Fruit fly (Drosophila melanogaster) whole organism, wandering third instar larva: ENCODE results near the gene CG18764.

Experiments
- CG32264 ChIP-seq: fragments of 200-800 bp; sonication (Bioruptor generic); optimal IDR thresholded peaks from 2 replicates; lab custom pipeline; 2016; ENCODE audit warnings: missing biosample characterization, missing genetic modification characterization
- CG9705 ChIP-seq: fragments of 200-800 bp; sonication (Bioruptor generic); optimal IDR thresholded peaks from 2 replicates; lab custom pipeline; 2018; ENCODE audit warnings: missing biosample characterization, mild to moderate bottlenecking, missing genetic modification characterization
- CrebA ChIP-seq: fragments of 200-800 bp; sonication (Bioruptor generic); optimal IDR thresholded peaks from 2 replicates; lab custom pipeline; 2016; ENCODE audit warnings: missing biosample characterization, mild to moderate bottlenecking, missing genetic modification characterization, borderline replicate concordance
- Dfd ChIP-seq: fragments of >200 bp; optimal IDR thresholded peaks from 2 replicates; lab custom pipeline; 2017; ENCODE audit warnings: missing biosample characterization, missing genetic modification characterization
- Dif ChIP-seq: fragments of 200-275, 200-300 bp; sonication (Bioruptor generic); optimal IDR thresholded peaks from 2 replicates; lab custom pipeline; 2018; ENCODE audit warnings: missing biosample characterization, missing genetic modification characterization; ENCODE audit not compliant: partially characterized antibody
- GATAd ChIP-seq: sonication (Bioruptor generic); optimal IDR thresholded peaks from 2 replicates; lab custom pipeline; 2016; ENCODE audit warnings: missing biosample characterization, missing genetic modification characterization
- HLH106 ChIP-seq: fragments of 200-800 bp; optimal IDR thresholded peaks from 3 replicates; lab custom pipeline; 2019; ENCODE audit warnings: missing biosample characterization, mild to moderate bottlenecking, missing genetic modification characterization, moderate library complexity
- Hnf4 ChIP-seq: fragments of 200-800 bp; sonication (Bioruptor generic); optimal IDR thresholded peaks from 2 replicates; lab custom pipeline; 2016; ENCODE audit warnings: missing biosample characterization, mild to moderate bottlenecking, missing genetic modification characterization
- Hr78 ChIP-seq: fragments of >200 bp; optimal IDR thresholded peaks from 2 replicates; lab custom pipeline; 2017; ENCODE audit warnings: missing biosample characterization, missing genetic modification characterization
- Hr83 ChIP-seq: fragments of 200-300 bp; sonication (Bioruptor generic); optimal IDR thresholded peaks from 2 replicates; lab custom pipeline; 2016; ENCODE audit warnings: missing biosample characterization, mild to moderate bottlenecking, missing genetic modification characterization, moderate library complexity; ENCODE audit not compliant: poor library complexity, severe bottlenecking
- Jra ChIP-seq: sonication (Bioruptor generic); optimal IDR thresholded peaks from 2 replicates; lab custom pipeline; 2016; ENCODE audit warnings: missing biosample characterization, missing genetic modification characterization
- Mio ChIP-seq: sonication (Bioruptor generic); optimal IDR thresholded peaks from 2 replicates; lab custom pipeline; 2016; ENCODE audit warnings: missing biosample characterization, missing genetic modification characterization
- Myc ChIP-seq: fragments of >200 bp; optimal IDR thresholded peaks from 2 replicates; lab custom pipeline; 2017
- N ChIP-seq: fragments of >200 bp; optimal IDR thresholded peaks from 2 replicates; lab custom pipeline; 2018; ENCODE audit warnings: missing biosample characterization, missing external identifiers, missing genetic modification characterization
- OdsH ChIP-seq: fragments of 200-800 bp; sonication (Bioruptor generic); optimal IDR thresholded peaks from 2 replicates; lab custom pipeline; 2016; ENCODE audit warnings: missing biosample characterization, mild to moderate bottlenecking, missing genetic modification characterization
- Rel ChIP-seq, 2 experiments: fragments of 200-800 bp; sonication (Bioruptor generic) in 1 of 2; optimal IDR thresholded peaks; 2 replicates in 1 of 2; 3 replicates in 1 of 2; lab custom pipeline; 2016 to 2019; ENCODE audit warnings: mild to moderate bottlenecking in 2 of 2, missing biosample characterization in 2 of 2, missing genetic modification characterization in 2 of 2, moderate library complexity in 1 of 2
- Sp1 ChIP-seq: fragments of 200-800 bp; sonication (Bioruptor generic); optimal IDR thresholded peaks from 3 replicates; lab custom pipeline; 2019; ENCODE audit warnings: missing biosample characterization, mild to moderate bottlenecking, missing genetic modification characterization, moderate library complexity
- Vsx2 ChIP-seq: fragments of 200-300, 225-300 bp; sonication (Bioruptor generic); optimal IDR thresholded peaks from 2 replicates; lab custom pipeline; 2018; ENCODE audit warnings: missing biosample characterization, missing genetic modification characterization; ENCODE audit not compliant: partially characterized antibody
- br ChIP-seq: fragments of 200-800 bp; sonication (Bioruptor generic); optimal IDR thresholded peaks from 2 replicates; lab custom pipeline; 2016; ENCODE audit warnings: missing biosample characterization, missing genetic modification characterization
- brk ChIP-seq: fragments of 200-800 bp; sonication (Bioruptor generic); optimal IDR thresholded peaks from 2 replicates; lab custom pipeline; 2016; ENCODE audit warnings: missing biosample characterization, mild to moderate bottlenecking, missing genetic modification characterization
- dl ChIP-seq, 2 experiments: fragments of 175-275, 200-275 bp in 1 of 2; fragments of 200-275 bp in 1 of 2; sonication (Bioruptor generic); optimal IDR thresholded peaks; lab custom pipeline; 2018; ENCODE audit warnings: mild to moderate bottlenecking in 2 of 2, missing biosample characterization in 2 of 2, missing genetic modification characterization in 2 of 2, moderate library complexity in 2 of 2; ENCODE audit not compliant: partially characterized antibody in 2 of 2, insufficient read depth in 1 of 2
- dmrt93B ChIP-seq: fragments of 200-800 bp; sonication (Bioruptor generic); optimal IDR thresholded peaks from 2 replicates; lab custom pipeline; 2018; ENCODE audit warnings: missing biosample characterization, mild to moderate bottlenecking, missing genetic modification characterization
- dsf ChIP-seq: sonication (Bioruptor generic); optimal IDR thresholded peaks from 2 replicates; lab custom pipeline; 2016; ENCODE audit warnings: missing biosample characterization, missing genetic modification characterization, borderline replicate concordance
- ey ChIP-seq: fragments of 200-800 bp; sonication (Bioruptor generic); optimal IDR thresholded peaks from 2 replicates; lab custom pipeline; 2016; ENCODE audit warnings: missing biosample characterization, missing genetic modification characterization
- foxo ChIP-seq, 2 experiments: fragments of 200-800 bp; sonication (Bioruptor generic); optimal IDR thresholded peaks; 2 replicates in 1 of 2; 3 replicates in 1 of 2; lab custom pipeline; 2016 to 2017; ENCODE audit warnings: missing biosample characterization in 2 of 2, missing genetic modification characterization in 2 of 2
- fru ChIP-seq: fragments of 200-800 bp; sonication (Bioruptor generic); optimal IDR thresholded peaks from 3 replicates; lab custom pipeline; 2016; ENCODE audit warnings: missing biosample characterization, mild to moderate bottlenecking, missing genetic modification characterization
- h ChIP-seq: fragments of 200-800 bp; sonication (Bioruptor generic); optimal IDR thresholded peaks from 3 replicates; lab custom pipeline; 2016; ENCODE audit warnings: missing biosample characterization, mild to moderate bottlenecking, missing genetic modification characterization
- jim ChIP-seq: fragments of 175-275, 200-325 bp; sonication (Bioruptor generic); optimal IDR thresholded peaks from 2 replicates; lab custom pipeline; 2016; ENCODE audit warnings: missing biosample characterization, mild to moderate bottlenecking, missing genetic modification characterization
- lola ChIP-seq: fragments of >200 bp; optimal IDR thresholded peaks from 2 replicates; lab custom pipeline; 2017; ENCODE audit warnings: missing biosample characterization, missing genetic modification characterization
- pan ChIP-seq: fragments of >200 bp; optimal IDR thresholded peaks from 2 replicates; lab custom pipeline; 2017
- psq ChIP-seq: fragments of 200-800 bp; sonication (Bioruptor generic); optimal IDR thresholded peaks from 3 replicates; lab custom pipeline; 2017; ENCODE audit warnings: missing biosample characterization, mild to moderate bottlenecking, missing genetic modification characterization, moderate library complexity
- rgr ChIP-seq: fragments of 200-800 bp; sonication (Bioruptor generic); optimal IDR thresholded peaks from 3 replicates; lab custom pipeline; 2016; ENCODE audit warnings: missing biosample characterization, mild to moderate bottlenecking, missing genetic modification characterization
- sage ChIP-seq: fragments of 200-800 bp; sonication (Bioruptor generic); optimal IDR thresholded peaks from 2 replicates; lab custom pipeline; 2016; ENCODE audit warnings: missing biosample characterization, mild to moderate bottlenecking, missing genetic modification characterization
- sv ChIP-seq: fragments of 200-800 bp; sonication (Bioruptor generic); optimal IDR thresholded peaks from 3 replicates; lab custom pipeline; 2016; ENCODE audit warnings: missing biosample characterization, missing genetic modification characterization
- usp ChIP-seq: fragments of >200 bp; optimal IDR thresholded peaks from 2 replicates; lab custom pipeline; 2017; ENCODE audit warnings: missing biosample characterization, missing genetic modification characterization

Gene CG18764

dm6 chr3R:11625544-11625943, 1.1 kb upstream of the CG18764 start, which contains the start of gene Zaf1:
TSS of gene Zaf1 (minus strand) at chr3R:11625644.
- no peak for TF ChIP-seq OdsH (GFP tag; lab: Kevin White, UChicago)
- TF ChIP-seq jim, result no peak
- no peak for TF ChIP-seq CrebA
- TF ChIP-seq h (GFP tag; lab: Kevin White, UChicago), result no peak
- no peak for TF ChIP-seq GATAd
- TF ChIP-seq Jra (GFP tag; lab: Kevin White, UChicago), result no peak
- no peak for TF ChIP-seq Sp1 (GFP tag; lab: Kevin White, UChicago)
- no peak for TF ChIP-seq CG32264 (GFP tag; lab: Kevin White, UChicago)
- TF ChIP-seq pan (lab: Kevin White, UChicago), result no peak
- TF ChIP-seq lola, result no peak
- no peak for TF ChIP-seq HLH106 (tag; lab: Kevin White, UChicago)
- TF ChIP-seq ey (GFP tag; lab: Kevin White, UChicago), result no peak
- TF ChIP-seq N (GFP tag; lab: Kevin White, UChicago), result no peak
- no peak for TF ChIP-seq dsf (GFP tag; lab: Kevin White, UChicago)
- no peak for TF ChIP-seq psq (GFP tag; lab: Kevin White, UChicago)
- no peak for TF ChIP-seq Myc
- TF ChIP-seq Hr78 (GFP tag; lab: Kevin White, UChicago), result no peak
- TF ChIP-seq Rel (GFP tag; optimal IDR thresholded peaks at IDR 0.05; lab: Kevin White, UChicago), result no peak
- TF ChIP-seq Rel (tag; optimal IDR thresholded peaks at IDR 0.05; lab: Kevin White, UChicago), result no peak
- no peak for TF ChIP-seq Dif (GFP tag; lab: Kevin White, UChicago)
- no peak for TF ChIP-seq rgr (GFP tag; lab: Kevin White, UChicago)

- peak; percentile 27 for TF ChIP-seq sv (GFP tag; lab: Kevin White, UChicago)
- no peak for TF ChIP-seq Hnf4 (GFP tag; lab: Kevin White, UChicago)
- TF ChIP-seq Hr83 (GFP tag; lab: Kevin White, UChicago), result peak; percentile 49
- peak; percentile 21 for TF ChIP-seq ey (GFP tag; lab: Kevin White, UChicago)
Measured at dm6 chr3R:11628416-11629041, 1.8 kb downstream of the CG18764 start, which contains the start of gene CG14712. TSS of gene CG14712 (plus strand) at chr3R:11628759.

- TF ChIP-seq pan (lab: Kevin White, UChicago) (no peak), usp (GFP tag; lab: Kevin White, UChicago) (no peak), Hr78 (GFP tag; lab: Kevin White, UChicago) (no peak), foxo (GFP tag; optimal IDR thresholded peaks at IDR 0.05; lab: Kevin White, UChicago) (no peak), Dif (GFP tag; lab: Kevin White, UChicago) (no peak), GATAd (no peak), rgr (GFP tag; lab: Kevin White, UChicago) (no peak), Hr83 (GFP tag; lab: Kevin White, UChicago) (no peak), psq (GFP tag; lab: Kevin White, UChicago) (no peak)
Measured at dm6 chr3R:11637586-11637985, 10.9 kb downstream of the CG18764 start.

- TF ChIP-seq rgr (GFP tag; lab: Kevin White, UChicago), result no peak
- no peak for TF ChIP-seq brk (GFP tag; lab: Kevin White, UChicago)
- no peak for TF ChIP-seq dl (GFP tag; optimal IDR thresholded peaks at IDR 0.05; lab: Kevin White, UChicago; ENCODE audit: insufficient read depth in 1 of 2, partially characterized antibody in 2 of 2)
- TF ChIP-seq Hr83 (GFP tag; lab: Kevin White, UChicago), result no peak
- TF ChIP-seq Hnf4 (GFP tag; lab: Kevin White, UChicago), result peak; percentile 42
- no peak for TF ChIP-seq GATAd
- TF ChIP-seq foxo (GFP tag; optimal IDR thresholded peaks at IDR 0.05; lab: Kevin White, UChicago), result peak in 1 of 2 experiments; percentile 29
- TF ChIP-seq N (GFP tag; lab: Kevin White, UChicago), result no peak
- TF ChIP-seq sage (GFP tag; lab: Kevin White, UChicago), result no peak
- no peak for TF ChIP-seq Rel (GFP tag; optimal IDR thresholded peaks at IDR 0.05; lab: Kevin White, UChicago)
- peak; percentile 30 for TF ChIP-seq Rel (tag; optimal IDR thresholded peaks at IDR 0.05; lab: Kevin White, UChicago)
- TF ChIP-seq jim, result no peak
- no peak for TF ChIP-seq Mio (GFP tag; lab: Kevin White, UChicago)
- no peak for TF ChIP-seq dsf (GFP tag; lab: Kevin White, UChicago)
- no peak for TF ChIP-seq dmrt93B
- TF ChIP-seq lola, result no peak
- TF ChIP-seq Hr78 (GFP tag; lab: Kevin White, UChicago), result no peak
- no peak for TF ChIP-seq Vsx2 (GFP tag; lab: Kevin White, UChicago)
- TF ChIP-seq CrebA, result no peak
- peak; percentile 50 for TF ChIP-seq h (GFP tag; lab: Kevin White, UChicago)
- TF ChIP-seq HLH106 (tag; lab: Kevin White, UChicago), result peak; percentile 2
- no peak for TF ChIP-seq br (GFP tag; lab: Kevin White, UChicago)
- peak; percentile 62 for TF ChIP-seq fru (GFP tag; lab: Kevin White, UChicago)
- no peak for TF ChIP-seq ey (GFP tag; lab: Kevin White, UChicago)
- TF ChIP-seq psq (GFP tag; lab: Kevin White, UChicago), result peak; percentile 42
- no peak for TF ChIP-seq Dfd (GFP tag; lab: Kevin White, UChicago)
- TF ChIP-seq CG9705 (GFP tag; lab: Kevin White, UChicago), result no peak
- TF ChIP-seq Sp1 (GFP tag; lab: Kevin White, UChicago), result peak; percentile 13
- TF ChIP-seq CG32264 (GFP tag; lab: Kevin White, UChicago), result peak; percentile 36
Measured at dm6 chr3R:11639946-11640588, 13.4 kb downstream of the CG18764 start.
